Fruit fly (Drosophila melanogaster): ENCODE data around the gene Cds.

Cds gene

dm6 chr3L:8153206-8153996, 25.8 kb downstream of the Cds start:
- no peak for TF ChIP-seq pan (optimal IDR thresholded peaks at IDR 0.05)

dm6 chr3L:8154544-8154943, 27.0 kb downstream of the Cds start:
- no peak for TF ChIP-seq usp (GFP tag; optimal IDR thresholded peaks at IDR 0.05)

dm6 chr3L:8155324-8155723, 27.8 kb downstream of the Cds start:
- TF ChIP-seq psq (optimal IDR thresholded peaks at IDR 0.05) = no peak
- TF ChIP-seq usp (GFP tag; optimal IDR thresholded peaks at IDR 0.05) = no peak
- TF ChIP-seq CG8478 (optimal IDR thresholded peaks at IDR 0.05) = no peak
- no peak for TF ChIP-seq pan (optimal IDR thresholded peaks at IDR 0.05)
- no peak for TF ChIP-seq Dll (optimal IDR thresholded peaks at IDR 0.05)
- TF ChIP-seq EcR (GFP tag; optimal IDR thresholded peaks at IDR 0.05) = no peak

- TF ChIP-seq EcR (GFP tag; optimal IDR thresholded peaks at IDR 0.05) = no peak
- TF ChIP-seq pan (optimal IDR thresholded peaks at IDR 0.05) = no peak
- no peak for TF ChIP-seq usp (GFP tag; optimal IDR thresholded peaks at IDR 0.05)
- TF ChIP-seq CG8478 (optimal IDR thresholded peaks at IDR 0.05) = no peak
- no peak for TF ChIP-seq Dll (optimal IDR thresholded peaks at IDR 0.05)
- no peak for TF ChIP-seq psq (optimal IDR thresholded peaks at IDR 0.05)
Observed at dm6 chr3L:8156199-8156598, 28.6 kb downstream of the Cds start.

- TF ChIP-seq Dll (optimal IDR thresholded peaks at IDR 0.05) (no peak), CG8478 (optimal IDR thresholded peaks at IDR 0.05) (no peak), EcR (GFP tag; optimal IDR thresholded peaks at IDR 0.05) (no peak), psq (optimal IDR thresholded peaks at IDR 0.05) (no peak), pan (optimal IDR thresholded peaks at IDR 0.05) (no peak), usp (GFP tag; optimal IDR thresholded peaks at IDR 0.05) (no peak)
Observed at dm6 chr3L:8157079-8157478, 29.5 kb downstream of the Cds start.

- TF ChIP-seq usp (GFP tag; optimal IDR thresholded peaks at IDR 0.05) (no peak), pan (optimal IDR thresholded peaks at IDR 0.05) (no peak), psq (optimal IDR thresholded peaks at IDR 0.05) (no peak), Dll (optimal IDR thresholded peaks at IDR 0.05) (no peak), CG8478 (optimal IDR thresholded peaks at IDR 0.05) (no peak), EcR (GFP tag; optimal IDR thresholded peaks at IDR 0.05) (no peak)
Observed at dm6 chr3L:8158715-8159380, 31.3 kb downstream of the Cds start, which contains the start of gene CG42445. TSS of gene CG42445 (minus strand) at chr3L:8158900.

dm6 chr3L:8159724-8160422, 32.3 kb downstream of the Cds start, which contains the start of gene CG43886:
TSS of gene CG43886 (minus strand) at chr3L:8159774.
- no peak for TF ChIP-seq usp (GFP tag; optimal IDR thresholded peaks at IDR 0.05)
- no peak for TF ChIP-seq Dll (optimal IDR thresholded peaks at IDR 0.05)
- no peak for TF ChIP-seq pan (optimal IDR thresholded peaks at IDR 0.05)
- TF ChIP-seq EcR (GFP tag; optimal IDR thresholded peaks at IDR 0.05) = no peak
- no peak for TF ChIP-seq psq (optimal IDR thresholded peaks at IDR 0.05)
- TF ChIP-seq CG8478 (optimal IDR thresholded peaks at IDR 0.05) = no peak

dm6 chr3L:8165436-8165835, 37.9 kb downstream of the Cds start, which contains the start of gene CG13675:
TSS of gene CG13675 (minus strand) at chr3L:8165518.
- no peak for TF ChIP-seq CG8478 (optimal IDR thresholded peaks at IDR 0.05)
- TF ChIP-seq EcR (GFP tag; optimal IDR thresholded peaks at IDR 0.05) = no peak
- no peak for TF ChIP-seq usp (GFP tag; optimal IDR thresholded peaks at IDR 0.05)
- TF ChIP-seq psq (optimal IDR thresholded peaks at IDR 0.05) = no peak
- TF ChIP-seq Dll (optimal IDR thresholded peaks at IDR 0.05) = no peak
- TF ChIP-seq pan (optimal IDR thresholded peaks at IDR 0.05) = no peak

dm6 chr3L:8175818-8176217, 48.3 kb downstream of the Cds start, which contains the start of gene RecQ4:
TSS of gene RecQ4 (minus strand) at chr3L:8175978.
- no peak for TF ChIP-seq usp (GFP tag; optimal IDR thresholded peaks at IDR 0.05)

- TF ChIP-seq psq (optimal IDR thresholded peaks at IDR 0.05) = no peak
- TF ChIP-seq EcR (GFP tag; optimal IDR thresholded peaks at IDR 0.05) = no peak
- TF ChIP-seq Dll (optimal IDR thresholded peaks at IDR 0.05) = no peak
- TF ChIP-seq pan (optimal IDR thresholded peaks at IDR 0.05) = no peak
- no peak for TF ChIP-seq usp (GFP tag; optimal IDR thresholded peaks at IDR 0.05)
- no peak for TF ChIP-seq CG8478 (optimal IDR thresholded peaks at IDR 0.05)
Observed at dm6 chr3L:8177795-8178564, 50.4 kb downstream of the Cds start, which contains the start of gene Nmt. TSS of gene Nmt (minus strand) at chr3L:8178429.

dm6 chr3L:8180464-8181137, 53.0 kb downstream of the Cds start, which contains the start of the genes mthl7 and Uxs:
TSS of gene mthl7 (minus strand) at chr3L:8180514.
TSS of gene Uxs (plus strand) at chr3L:8180923.
- no peak for TF ChIP-seq Dll (optimal IDR thresholded peaks at IDR 0.05)
- no peak for TF ChIP-seq pan (optimal IDR thresholded peaks at IDR 0.05)
- no peak for TF ChIP-seq psq (optimal IDR thresholded peaks at IDR 0.05)
- no peak for TF ChIP-seq EcR (GFP tag; optimal IDR thresholded peaks at IDR 0.05)
- TF ChIP-seq CG8478 (optimal IDR thresholded peaks at IDR 0.05) = no peak
- no peak for TF ChIP-seq usp (GFP tag; optimal IDR thresholded peaks at IDR 0.05)
